Worm (Caenorhabditis elegans): ENCODE data around the gene F25H9.6.

The F25H9.6 gene

ce11 chrV:13497322-13497847 is 29.2 kb upstream of the F25H9.6 start, which contains the start of the genes eea-1 and gut-2 (continued):
- TF ChIP-seq nhr-111 (GFP tag; optimal IDR thresholded peaks at IDR 0.05) (no peak), daf-16 (GFP tag; optimal IDR thresholded peaks at IDR 0.05) (no peak), daf-16 (tag; optimal IDR thresholded peaks at IDR 0.05) (no peak), daf-19 (GFP tag; conservative IDR thresholded peaks at IDR 0.05) (no peak), ama-1 (optimal IDR thresholded peaks at IDR 0.05) (no peak), fos-1 (tag; optimal IDR thresholded peaks at IDR 0.05) (no peak), pqm-1 (tag; optimal IDR thresholded peaks at IDR 0.05) (no peak), T20F7.1 (GFP tag; optimal IDR thresholded peaks at IDR 0.05) (peak; percentile 97), ceh-28 (tag; optimal IDR thresholded peaks at IDR 0.05) (no peak), zfp-2 (tag; optimal IDR thresholded peaks at IDR 0.05) (no peak), hif-1 (tag; optimal IDR thresholded peaks at IDR 0.05) (no peak), nhr-102 (tag; optimal IDR thresholded peaks at IDR 0.05) (no peak), cey-2 (tag; optimal IDR thresholded peaks at IDR 0.05; ENCODE audit: borderline replicate concordance, insufficient read depth) (no peak), jun-1 (tag; optimal IDR thresholded peaks at IDR 0.05) (no peak), skn-1 (tag; optimal IDR thresholded peaks at IDR 0.05) (no peak), nhr-10 (tag; optimal IDR thresholded peaks at IDR 0.05) (no peak), Y5F2A.4 (GFP tag; optimal IDR thresholded peaks at IDR 0.05) (no peak)

DNA sequence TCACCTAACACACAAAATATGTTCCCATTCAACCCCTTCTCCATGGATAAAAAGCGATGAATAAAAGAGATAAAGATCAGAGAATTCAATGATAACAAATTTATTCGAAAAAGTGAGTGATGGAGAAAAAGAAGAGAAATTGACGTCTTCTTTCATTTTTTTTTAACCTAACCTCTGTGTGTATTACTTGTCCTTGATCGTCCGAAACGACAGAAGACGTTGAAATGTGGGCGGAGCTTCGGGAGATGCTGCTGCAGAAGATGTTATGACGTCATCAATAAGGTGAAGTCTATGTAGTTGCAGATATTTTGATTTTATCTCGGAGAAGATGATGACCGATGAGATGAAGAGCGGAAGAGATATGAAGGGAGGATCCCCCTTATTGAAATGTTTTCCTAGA is 21.7 kb upstream of the F25H9.6 start, which contains the start of gene T10G3.3:
Gene T10G3.3, minus strand, starts transcription at position 370 of the 400 bp plus-strand sequence.
- TF ChIP-seq lin-38 (GFP tag; IDR thresholded peaks at IDR 0.05) (no peak), nhr-28 (tag; optimal IDR thresholded peaks at IDR 0.05) (peak; percentile 63), ZK546.5 (tag; optimal IDR thresholded peaks at IDR 0.05) (no peak), unc-62 (GFP tag; optimal IDR thresholded peaks at IDR 0.05 in 1 of 2) (peak in 1 of 2 experiments; percentile 23), unc-62 (tag; optimal IDR thresholded peaks at IDR 0.05) (no peak), nhr-25 (tag; optimal IDR thresholded peaks at IDR 0.05; ENCODE audit: borderline replicate concordance, insufficient read depth) (peak; percentile 4), Y48G9A.11 (GFP tag; IDR thresholded peaks at IDR 0.05) (no peak), aha-1 (tag) (peak; percentile 87), lin-15B (tag; optimal IDR thresholded peaks at IDR 0.05) (no peak), daf-19 (GFP tag; conservative IDR thresholded peaks at IDR 0.05) (no peak)

- TF ChIP-seq Y5F2A.4 (GFP tag; optimal IDR thresholded peaks at IDR 0.05) (no peak), mes-2 (tag; optimal IDR thresholded peaks at IDR 0.05; ENCODE audit: poor library complexity, severe bottlenecking) (no peak), Y48G9A.11 (GFP tag; IDR thresholded peaks at IDR 0.05) (no peak), unc-62 (GFP tag; optimal IDR thresholded peaks at IDR 0.05 in 1 of 2) (peak in 1 of 2 experiments; percentile 91), unc-62 (tag; optimal IDR thresholded peaks at IDR 0.05) (no peak), aha-1 (tag) (peak; percentile 80), T20F7.1 (GFP tag; optimal IDR thresholded peaks at IDR 0.05) (peak; percentile 7), ctbp-1 (GFP tag; IDR thresholded peaks at IDR 0.05) (no peak), daf-19 (GFP tag; conservative IDR thresholded peaks at IDR 0.05) (no peak), sdz-12 (GFP tag; optimal IDR thresholded peaks at IDR 0.05) (no peak)
Observed at ce11 chrV:13488297-13488803, 20.2 kb upstream of the F25H9.6 start.

- no peak for TF ChIP-seq snpc-1.2 (GFP tag; IDR thresholded peaks at IDR 0.05)
- TF ChIP-seq saeg-2 (GFP tag; IDR thresholded peaks at IDR 0.05), result no peak
- no peak for TF ChIP-seq zip-11 (GFP tag; IDR thresholded peaks at IDR 0.05)
- no peak for TF ChIP-seq spr-1 (tag; optimal IDR thresholded peaks at IDR 0.05)
- TF ChIP-seq lin-13 (GFP tag; optimal IDR thresholded peaks at IDR 0.05), result no peak
- no peak for TF ChIP-seq pha-4 (GFP tag; IDR thresholded peaks at IDR 0.05)
- TF ChIP-seq pha-4 (tag; optimal IDR thresholded peaks at IDR 0.05), result no peak
- TF ChIP-seq aly-2 (tag; optimal IDR thresholded peaks at IDR 0.05), result no peak
- no peak for TF ChIP-seq nhr-102 (tag; optimal IDR thresholded peaks at IDR 0.05)
Observed at ce11 chrV:13485732-13486131, 17.6 kb upstream of the F25H9.6 start.
